Fruit fly (Drosophila melanogaster) whole organism, embryonic: ENCODE data around the gene Gas8.
A peak's percentile ranks its signal among the peaks of the same experiment; 100 is the strongest.

Source experiments
- Aef1 ChIP-seq: fragments of 200-800 bp; sonication (Bioruptor generic); IDR thresholded peaks from 3 replicates; pipeline ENCODE4 v1.3.6; 2022; ENCODE audit warnings: missing biosample characterization, missing genetic modification characterization
- Atf-2 ChIP-seq: fragments of 200-800 bp; sonication (Bioruptor generic); optimal IDR thresholded peaks from 2 replicates; lab custom pipeline; 2016; ENCODE audit warnings: missing biosample characterization, missing genetic modification characterization
- Bdp1 ChIP-seq: fragments of 200-800 bp; sonication (Bioruptor generic); optimal IDR thresholded peaks from 3 replicates; lab custom pipeline; 2016; ENCODE audit warnings: missing biosample characterization, missing genetic modification characterization
- CG10267 ChIP-seq: fragments of 200-800 bp; sonication (Bioruptor generic); optimal IDR thresholded peaks from 2 replicates; lab custom pipeline; 2018; ENCODE audit warnings: missing biosample characterization, mild to moderate bottlenecking, missing genetic modification characterization, moderate library complexity
- CG10431 ChIP-seq: fragments of 200-800 bp; sonication (Bioruptor generic); optimal IDR thresholded peaks from 3 replicates; lab custom pipeline; 2018; ENCODE audit warnings: missing biosample characterization, mild to moderate bottlenecking, missing genetic modification characterization
- CG11085 ChIP-seq: fragments of 200-800 bp; sonication (Bioruptor generic); IDR thresholded peaks from 2 replicates; pipeline ENCODE4 v1.3.6; 2022; ENCODE audit warnings: missing biosample characterization, missing genetic modification characterization
- CG11695 ChIP-seq: fragments of 200-800 bp; sonication (Bioruptor generic); IDR thresholded peaks from 3 replicates; pipeline ENCODE4 v1.3.6; 2022; ENCODE audit warnings: missing biosample characterization, missing genetic modification characterization
- CG12236 ChIP-seq: fragments of 200-800 bp; sonication (Bioruptor generic); optimal IDR thresholded peaks from 2 replicates; lab custom pipeline; 2016; ENCODE audit warnings: missing biosample characterization, missing genetic modification characterization
- CG15073 ChIP-seq: fragments of 200-800 bp; sonication (Bioruptor generic); optimal IDR thresholded peaks from 2 replicates; lab custom pipeline; 2016; ENCODE audit warnings: missing biosample characterization, missing genetic modification characterization
- CG16813 ChIP-seq: fragments of 200-800 bp; sonication (Bioruptor generic); IDR thresholded peaks from 3 replicates; pipeline ENCODE4 v1.3.6; 2022; ENCODE audit warnings: missing biosample characterization, missing genetic modification characterization; ENCODE audit not compliant: partially characterized antibody
- CG17186 ChIP-seq: fragments of 200-800 bp; sonication (Bioruptor generic); optimal IDR thresholded peaks from 3 replicates; lab custom pipeline; 2017; ENCODE audit warnings: missing biosample characterization, missing genetic modification reagents, missing genetic modification characterization
- CG17829 ChIP-seq: fragments of 200-800 bp; optimal IDR thresholded peaks from 2 replicates; lab custom pipeline; 2019; ENCODE audit warnings: missing biosample characterization, mild to moderate bottlenecking, missing genetic modification characterization, moderate library complexity
- CG2120 ChIP-seq: fragments of 200-800 bp; sonication (Bioruptor generic); optimal IDR thresholded peaks from 3 replicates; lab custom pipeline; 2016; ENCODE audit warnings: missing biosample characterization, missing genetic modification characterization
- CG2712 ChIP-seq: fragments of 200-800 bp; optimal IDR thresholded peaks from 3 replicates; lab custom pipeline; 2019; ENCODE audit warnings: missing biosample characterization, mild to moderate bottlenecking, missing genetic modification characterization, moderate library complexity
- CG2889 ChIP-seq: fragments of 200-800 bp; sonication (Bioruptor generic); IDR thresholded peaks from 3 replicates; pipeline ENCODE4 v1.3.6; 2022; ENCODE audit warnings: missing biosample characterization, missing genetic modification characterization
- CG4360 ChIP-seq: fragments of 200-800 bp; sonication (Bioruptor generic); IDR thresholded peaks from 2 replicates; pipeline ENCODE4 v1.3.6; 2022; ENCODE audit warnings: missing biosample characterization, missing genetic modification characterization
- CG4424 ChIP-seq: fragments of 200-800 bp; sonication (Bioruptor generic); optimal IDR thresholded peaks from 3 replicates; lab custom pipeline; 2016; ENCODE audit warnings: missing biosample characterization, missing genetic modification characterization
- CG4617 ChIP-seq: fragments of 200-800 bp; sonication (Bioruptor generic); optimal IDR thresholded peaks from 3 replicates; lab custom pipeline; 2016; ENCODE audit warnings: missing biosample characterization, missing genetic modification characterization, borderline replicate concordance
- CG6175 ChIP-seq: fragments of 200-800 bp; sonication (Bioruptor generic); IDR thresholded peaks from 3 replicates; pipeline ENCODE4 v1.3.6; 2022; ENCODE audit warnings: missing biosample characterization, missing genetic modification characterization
- CG6272 ChIP-seq: fragments of 200-800 bp; sonication (Bioruptor generic); IDR thresholded peaks from 2 replicates; pipeline ENCODE4 v1.3.6; 2022; ENCODE audit warnings: missing biosample characterization, missing genetic modification characterization
- CG7963 ChIP-seq: fragments of 200-800 bp; sonication (Bioruptor generic); IDR thresholded peaks from 3 replicates; pipeline ENCODE4 v1.3.6; 2022; ENCODE audit warnings: missing biosample characterization, missing genetic modification characterization; ENCODE audit not compliant: partially characterized antibody
- CG9727 ChIP-seq: fragments of 200-800 bp; sonication (Bioruptor generic); optimal IDR thresholded peaks from 3 replicates; lab custom pipeline; 2017; ENCODE audit warnings: missing biosample characterization, mild to moderate bottlenecking, missing genetic modification characterization
- CHES-1-like ChIP-seq: fragments of 200-800 bp; sonication (Bioruptor generic); optimal IDR thresholded peaks from 2 replicates; lab custom pipeline; 2016; ENCODE audit warnings: missing biosample characterization, missing genetic modification characterization
- D19A ChIP-seq: fragments of 200-800 bp; optimal IDR thresholded peaks from 3 replicates; lab custom pipeline; 2019; ENCODE audit warnings: missing biosample characterization, mild to moderate bottlenecking, missing genetic modification characterization, moderate library complexity
- Drgx ChIP-seq: fragments of 200-800 bp; sonication (Bioruptor generic); IDR thresholded peaks from 2 replicates; pipeline ENCODE4 v1.3.6; 2022; ENCODE audit warnings: missing biosample characterization, missing genetic modification characterization
- HmgD ChIP-seq: fragments of 200-800 bp; sonication (Bioruptor generic); optimal IDR thresholded peaks from 3 replicates; lab custom pipeline; 2016; ENCODE audit warnings: missing biosample characterization, missing genetic modification characterization
- HmgZ ChIP-seq: fragments of 200-800 bp; sonication (Bioruptor generic); optimal IDR thresholded peaks from 2 replicates; lab custom pipeline; 2018; ENCODE audit warnings: missing biosample characterization, mild to moderate bottlenecking, missing genetic modification characterization
- Kr ChIP-seq: fragments of 200-800 bp; sonication (Bioruptor generic); optimal IDR thresholded peaks from 2 replicates; lab custom pipeline; 2017; ENCODE audit warnings: missing biosample characterization, mild to moderate bottlenecking, missing genetic modification characterization
- Meics ChIP-seq: fragments of 200-800 bp; sonication (Bioruptor generic); optimal IDR thresholded peaks from 2 replicates; lab custom pipeline; 2017; ENCODE audit warnings: missing biosample characterization, mild to moderate bottlenecking, missing genetic modification characterization
- Nf-YC ChIP-seq: fragments of 200-800 bp; optimal IDR thresholded peaks from 3 replicates; lab custom pipeline; 2019; ENCODE audit warnings: missing biosample characterization, mild to moderate bottlenecking, missing genetic modification characterization, moderate library complexity
- Optix ChIP-seq: fragments of 200-800 bp; sonication (Bioruptor generic); IDR thresholded peaks from 3 replicates; pipeline ENCODE4 v1.3.6; 2022; ENCODE audit warnings: missing biosample characterization, missing genetic modification characterization
- Side ChIP-seq: fragments of 200-800 bp; sonication (Bioruptor generic); optimal IDR thresholded peaks from 2 replicates; lab custom pipeline; 2016; ENCODE audit warnings: missing biosample characterization, missing genetic modification characterization
- Xrp1 ChIP-seq: fragments of 200-800 bp; sonication (Bioruptor generic); IDR thresholded peaks from 2 replicates; pipeline ENCODE4 v1.3.6; 2022; ENCODE audit warnings: missing biosample characterization, missing genetic modification characterization
- ara ChIP-seq: fragments of 200-800 bp; sonication (Bioruptor generic); IDR thresholded peaks from 2 replicates; pipeline ENCODE4 v1.3.6; 2022; ENCODE audit warnings: missing biosample characterization, missing genetic modification characterization
- ato ChIP-seq: fragments of 200-800 bp; sonication (Bioruptor generic); IDR thresholded peaks from 2 replicates; pipeline ENCODE4 v1.3.6; 2022; ENCODE audit warnings: missing biosample characterization, missing genetic modification characterization; ENCODE audit not compliant: partially characterized antibody
- chm ChIP-seq: fragments of 200-800 bp; sonication (Bioruptor generic); IDR thresholded peaks from 2 replicates; pipeline ENCODE4 v1.3.6; 2022; ENCODE audit warnings: missing biosample characterization, missing genetic modification characterization
- croc ChIP-seq: fragments of 200-800 bp; sonication (Bioruptor generic); conservative IDR thresholded peaks from 3 replicates; pipeline ENCODE4 v1.3.6; 2022; ENCODE audit warnings: missing biosample characterization, missing genetic modification characterization
- crp ChIP-seq, 2 experiments: fragments of 200-800 bp; sonication (Bioruptor generic); optimal IDR thresholded peaks; 2 replicates in 1 of 2; 3 replicates in 1 of 2; lab custom pipeline; 2017; ENCODE audit warnings: missing biosample characterization in 2 of 2, missing genetic modification characterization in 2 of 2, mild to moderate bottlenecking in 1 of 2, moderate library complexity in 1 of 2
- dpn ChIP-seq, 2 experiments: fragments of 200-800 bp; sonication (Bioruptor generic); optimal IDR thresholded peaks; 3 replicates each; lab custom pipeline; 2016; ENCODE audit warnings: missing biosample characterization in 2 of 2, missing genetic modification characterization in 2 of 2
- eve ChIP-seq, 2 experiments: fragments of >200 bp; optimal IDR thresholded peaks; 2 replicates each; lab custom pipeline; 2017; ENCODE audit warnings: missing biosample characterization in 2 of 2, missing genetic modification characterization in 2 of 2
- ind ChIP-seq: fragments of 200-800 bp; sonication (Bioruptor generic); optimal IDR thresholded peaks from 3 replicates; lab custom pipeline; 2016; ENCODE audit warnings: missing biosample characterization, missing genetic modification characterization
- lola ChIP-seq, 3 experiments: fragments of >200 bp in 2 of 3; fragments of 200-800 bp in 1 of 3; sonication (Bioruptor generic) in 1 of 3; optimal IDR thresholded peaks; 2 replicates each; lab custom pipeline; 2017 to 2019; ENCODE audit warnings: missing biosample characterization in 3 of 3, missing genetic modification characterization in 3 of 3, mild to moderate bottlenecking in 1 of 3, moderate library complexity in 1 of 3
- nau ChIP-seq: fragments of 200-800 bp; sonication (Bioruptor generic); optimal IDR thresholded peaks from 3 replicates; lab custom pipeline; 2017; ENCODE audit warnings: missing biosample characterization, mild to moderate bottlenecking, missing genetic modification characterization, missing genetic modification reagents
- pfk ChIP-seq: fragments of 200-800 bp; sonication (Bioruptor generic); optimal IDR thresholded peaks from 2 replicates; lab custom pipeline; 2018; ENCODE audit warnings: missing biosample characterization, mild to moderate bottlenecking, missing genetic modification characterization, moderate library complexity
- pho ChIP-seq: fragments of 200-800 bp; sonication (Bioruptor generic); optimal IDR thresholded peaks from 2 replicates; lab custom pipeline; 2016; ENCODE audit warnings: missing biosample characterization, missing genetic modification characterization
- prd ChIP-seq, 3 experiments: fragments of >200 bp in 2 of 3; fragments of 200-800 bp in 1 of 3; sonication (Bioruptor generic) in 1 of 3; optimal IDR thresholded peaks in 2 of 3; IDR thresholded peaks in 1 of 3; 2 replicates in 2 of 3; 3 replicates in 1 of 3; pipeline versions ENCODE4 v1.3.6 to Lab custom; 2017 to 2022; ENCODE audit warnings: missing biosample characterization in 1 of 3, missing genetic modification characterization in 1 of 3
- sens ChIP-seq: fragments of 200-800 bp; sonication (Bioruptor generic); peaks from one replicate; lab custom pipeline; 2016; ENCODE audit warnings: missing biosample characterization, missing genetic modification characterization
- vvl ChIP-seq: fragments of 200-800 bp; sonication (Bioruptor generic); IDR thresholded peaks from 2 replicates; pipeline ENCODE4 v1.3.6; 2022; ENCODE audit warnings: missing biosample characterization, missing genetic modification characterization
- z ChIP-seq: fragments of 200-800 bp; sonication (Bioruptor generic); IDR thresholded peaks from 3 replicates; pipeline ENCODE4 v1.3.6; 2022; ENCODE audit warnings: missing biosample characterization, missing genetic modification characterization

Gas8 gene

dm6 chrX:3447718-3448523 is 56.7 kb downstream of the Gas8 start:
- TF ChIP-seq CG2120 (GFP tag; lab: Kevin White, UChicago) (no peak), D19A (no peak), vvl (0 out of 2 replicates have a peak, but pooled peaks have one; percentile 12), Xrp1 (GFP tag; lab: Robert Waterston, UW) (peak; percentile 16; the same call in 1 of the 2 replicates), CG4424 (peak; percentile 6), nau (GFP tag; lab: Kevin White, UChicago) (no peak), CG12236 (GFP tag; lab: Kevin White, UChicago) (no peak), pho (GFP tag; lab: Kevin White, UChicago) (no peak), Atf-2 (GFP tag; lab: Kevin White, UChicago) (no peak), CG17186 (no peak), Drgx (GFP tag; lab: Robert Waterston, UW) (peak; percentile 43), CG2712 (tag; lab: Kevin White, UChicago) (peak; percentile 12), CG7963 (GFP tag; lab: Robert Waterston, UW) (no peak), CG16813 (GFP tag; lab: Robert Waterston, UW) (no peak), CG11085 (GFP tag; lab: Robert Waterston, UW) (no peak), Bdp1 (GFP tag; lab: Kevin White, UChicago) (no peak), CHES-1-like (GFP tag; lab: Kevin White, UChicago) (no peak), Kr (GFP tag; lab: Kevin White, UChicago) (no peak), CG6272 (GFP tag; lab: Robert Waterston, UW) (no peak), CG10267 (tag; lab: Kevin White, UChicago) (no peak), CG2889 (GFP tag; lab: Robert Waterston, UW) (no peak), Aef1 (GFP tag; lab: Robert Waterston, UW) (no peak), z (0 out of 3 replicates have a peak, but pooled peaks have one; percentile 17), pfk (no peak), dpn (GFP tag; optimal IDR thresholded peaks at IDR 0.05; lab: Kevin White, UChicago) (no peak), prd (optimal IDR thresholded peaks at IDR 0.05; lab: Kevin White, UChicago) (no peak), prd (GFP tag; IDR thresholded peaks at IDR 0.05; lab: Robert Waterston, UW) (peak; percentile 29; the same call in 1 of the 3 replicates), Optix (GFP tag; lab: Robert Waterston, UW) (no peak), CG17829 (no peak), ind (GFP tag; lab: Kevin White, UChicago) (no peak), Nf-YC (tag; lab: Kevin White, UChicago) (no peak), HmgD (GFP tag; lab: Kevin White, UChicago) (no peak), crp (GFP tag; optimal IDR thresholded peaks at IDR 0.05; lab: Kevin White, UChicago) (no peak), CG11695 (GFP tag; lab: Robert Waterston, UW) (no peak), CG15073 (GFP tag; lab: Kevin White, UChicago) (no peak), eve (GFP tag; optimal IDR thresholded peaks at IDR 0.05; lab: Kevin White, UChicago) (no peak), sens (GFP tag; lab: Kevin White, UChicago) (peak; percentile 76), Meics (no peak), croc (GFP tag; lab: Robert Waterston, UW) (no peak), lola (GFP tag; optimal IDR thresholded peaks at IDR 0.05; lab: Kevin White, UChicago) (no peak), ato (GFP tag; lab: Robert Waterston, UW) (no peak), CG4360 (0 out of 2 replicates have a peak, but pooled peaks have one; percentile 7), CG9727 (GFP tag; lab: Kevin White, UChicago) (no peak), HmgZ (tag; lab: Kevin White, UChicago) (no peak), CG6175 (no peak), chm (no peak), Side (GFP tag; lab: Kevin White, UChicago) (no peak), ara (GFP tag; lab: Robert Waterston, UW) (peak; percentile 6; the same call in 1 of the 2 replicates), CG4617 (no peak), CG10431 (no peak)
